Fruit fly (Drosophila melanogaster) whole organism, embryonic: ENCODE data around the gene senju.

Experiments used
- CG1024 ChIP-seq: fragments of 200-800 bp; sonication (Bioruptor generic); IDR thresholded peaks from 2 replicates; pipeline ENCODE4 v1.3.6; 2022; ENCODE audit warnings: missing biosample characterization, missing genetic modification characterization
- CG10274 ChIP-seq: fragments of 200-800 bp; sonication (Bioruptor generic); optimal IDR thresholded peaks from 3 replicates; lab custom pipeline; 2017; ENCODE audit warnings: missing biosample characterization, mild to moderate bottlenecking, missing genetic modification characterization
- CG12942 ChIP-seq: fragments of 200-800 bp; sonication (Bioruptor generic); optimal IDR thresholded peaks from 3 replicates; lab custom pipeline; 2016; ENCODE audit warnings: missing biosample characterization, missing genetic modification characterization
- CG14441 ChIP-seq: fragments of 200-800 bp; sonication (Bioruptor generic); IDR thresholded peaks from 2 replicates; pipeline ENCODE4 v1.3.6; 2022; ENCODE audit warnings: missing biosample characterization, missing genetic modification characterization
- CG1529 ChIP-seq: fragments of 200-800 bp; sonication (Bioruptor generic); optimal IDR thresholded peaks from 3 replicates; lab custom pipeline; 2018; ENCODE audit warnings: missing biosample characterization, missing genetic modification characterization
- Dll ChIP-seq: fragments of 200-800 bp; sonication (Bioruptor generic); IDR thresholded peaks from 4 replicates; pipeline ENCODE4 v1.3.6; 2022; ENCODE audit warnings: missing biosample characterization, missing genetic modification characterization; ENCODE audit not compliant: partially characterized antibody
- Lim3 ChIP-seq: fragments of 200-800 bp; sonication (Bioruptor generic); IDR thresholded peaks from 2 replicates; pipeline ENCODE4 v1.3.6; 2022; ENCODE audit warnings: missing biosample characterization, missing genetic modification characterization
- chm ChIP-seq: fragments of 200-800 bp; sonication (Bioruptor generic); IDR thresholded peaks from 2 replicates; pipeline ENCODE4 v1.3.6; 2022; ENCODE audit warnings: missing biosample characterization, missing genetic modification characterization
- dmrt99B ChIP-seq: fragments of 200-800 bp; sonication (Bioruptor generic); optimal IDR thresholded peaks from 2 replicates; lab custom pipeline; 2018; ENCODE audit warnings: missing biosample characterization, mild to moderate bottlenecking, missing genetic modification characterization, moderate library complexity
- en ChIP-seq: fragments of 200-800 bp; sonication (Bioruptor generic); optimal IDR thresholded peaks from 2 replicates; lab custom pipeline; 2016; ENCODE audit warnings: missing biosample characterization, missing genetic modification characterization
- gsb-n ChIP-seq: fragments of 200-800 bp; sonication (Bioruptor generic); optimal IDR thresholded peaks from 3 replicates; lab custom pipeline; 2018; ENCODE audit warnings: missing biosample characterization, mild to moderate bottlenecking, missing genetic modification characterization
- nmo ChIP-seq: fragments of 200-800 bp; sonication (Bioruptor generic); optimal IDR thresholded peaks from 2 replicates; lab custom pipeline; 2018; ENCODE audit warnings: missing biosample characterization, mild to moderate bottlenecking, missing genetic modification characterization, moderate library complexity
- org-1 ChIP-seq: fragments of 200-800 bp; sonication (Bioruptor generic); optimal IDR thresholded peaks from 2 replicates; lab custom pipeline; 2017; ENCODE audit warnings: missing biosample characterization, missing genetic modification characterization

dm6 chr2L:5055528-5055927 is 2.9 kb downstream of the senju start:
- TF ChIP-seq dmrt99B (tag; lab: Kevin White, UChicago): no peak
- no peak for TF ChIP-seq CG12942 (GFP tag; lab: Kevin White, UChicago)
- TF ChIP-seq Dll (GFP tag; lab: Robert Waterston, UW): no peak
- no peak for TF ChIP-seq Lim3 (GFP tag; lab: Robert Waterston, UW)
- no peak for TF ChIP-seq CG14441 (GFP tag; lab: Robert Waterston, UW)
- no peak for TF ChIP-seq CG10274 (GFP tag; lab: Kevin White, UChicago)
- TF ChIP-seq CG1529 (GFP tag; lab: Kevin White, UChicago): no peak
- no peak for TF ChIP-seq gsb-n
- no peak for TF ChIP-seq nmo
- TF ChIP-seq en: no peak
- no peak for TF ChIP-seq CG1024 (GFP tag; lab: Robert Waterston, UW)
- TF ChIP-seq org-1: no peak
- TF ChIP-seq chm: no peak
